Worm (Caenorhabditis elegans) whole organism, L4 larva: ENCODE measurements around the gene zgpa-1.

Experiments used
- D1046.2 ChIP-seq: fragments of 200-800 bp; sonication (Bioruptor generic); IDR thresholded peaks from 2 replicates; pipeline ENCODE4 v1.3.6; 2022; ENCODE audit warnings: missing genetic modification characterization, missing compliant biosample characterization
- F10B5.3 ChIP-seq: sonication (generic microtip); optimal IDR thresholded peaks from 2 replicates; lab custom pipeline; 2016; ENCODE audit warnings: mild to moderate bottlenecking, missing genetic modification characterization, missing compliant biosample characterization
- F37D6.2 ChIP-seq: sonication (generic microtip); optimal IDR thresholded peaks from 2 replicates; lab custom pipeline; 2016; ENCODE audit warnings: mild to moderate bottlenecking, missing genetic modification characterization, missing compliant biosample characterization
- T26A8.4 ChIP-seq: fragments of 200-800 bp; sonication (Bioruptor generic); IDR thresholded peaks from 2 replicates; pipeline ENCODE4 v1.3.6; 2022; ENCODE audit warnings: missing genetic modification characterization, missing compliant biosample characterization
- Y105C5A.15 ChIP-seq: fragments of 200-800 bp; sonication (Bioruptor generic); IDR thresholded peaks from 2 replicates; pipeline ENCODE4 v1.3.6; 2022; ENCODE audit warnings: missing genetic modification characterization, missing compliant biosample characterization
- Y5F2A.4 ChIP-seq: fragments of 200-800 bp; sonication (Bioruptor generic); optimal IDR thresholded peaks from 2 replicates; lab custom pipeline; 2018; ENCODE audit warnings: mild to moderate bottlenecking, missing genetic modification characterization, missing compliant biosample characterization
- ZK546.5 ChIP-seq, 2 experiments: sonication (generic microtip); optimal IDR thresholded peaks; 2 replicates each; lab custom pipeline; 2017; ENCODE audit warnings: missing biosample characterization in 2 of 2, missing genetic modification characterization in 2 of 2
- ama-1 ChIP-seq: fragments of 150-350 bp; optimal IDR thresholded peaks from 2 replicates; lab custom pipeline; 2014; ENCODE audit warnings: inconsistent platforms, mixed read lengths
- ceh-20 ChIP-seq: fragments of 200-800 bp; sonication (Bioruptor generic); IDR thresholded peaks from 2 replicates; pipeline ENCODE4 v1.3.6; 2022; ENCODE audit warnings: missing genetic modification reagents, missing genetic modification characterization, missing compliant biosample characterization
- ceh-82 ChIP-seq: sonication (generic microtip); optimal IDR thresholded peaks from 2 replicates; lab custom pipeline; 2017; ENCODE audit warnings: missing biosample characterization, missing genetic modification characterization
- daf-12 ChIP-seq: fragments of 150-350 bp; optimal IDR thresholded peaks from 2 replicates; lab custom pipeline; 2014; ENCODE audit warnings: missing biosample characterization, missing genetic modification reagents, missing genetic modification characterization
- daf-16 ChIP-seq, 3 experiments: sonication (generic microtip); optimal IDR thresholded peaks; 2 replicates each; lab custom pipeline; 2016 to 2017; ENCODE audit warnings: missing genetic modification characterization in 3 of 3, missing genetic modification reagents in 3 of 3, mild to moderate bottlenecking in 2 of 3, missing compliant biosample characterization in 2 of 3, missing biosample characterization in 1 of 3, moderate library complexity in 1 of 3
- dmd-6 ChIP-seq: fragments of 200-800 bp; sonication (Bioruptor generic); IDR thresholded peaks from 2 replicates; pipeline ENCODE4 v1.3.6; 2022; ENCODE audit warnings: missing genetic modification reagents, missing genetic modification characterization, missing compliant biosample characterization
- dpl-1 ChIP-seq: fragments of 150-350 bp; optimal IDR thresholded peaks from 2 replicates; lab custom pipeline; 2014; ENCODE audit warnings: missing biosample characterization, missing genetic modification reagents, missing genetic modification characterization
- dve-1 ChIP-seq: sonication (generic microtip); optimal IDR thresholded peaks from 2 replicates; lab custom pipeline; 2017; ENCODE audit warnings: antibody characterized with exemption, mild to moderate bottlenecking, missing genetic modification characterization, missing compliant biosample characterization; ENCODE audit not compliant: insufficient read depth
- egl-43 ChIP-seq: fragments of 200-800 bp; sonication (Bioruptor generic); IDR thresholded peaks from 2 replicates; pipeline ENCODE4 v1.3.6; 2022; ENCODE audit warnings: missing genetic modification reagents, missing genetic modification characterization, missing compliant biosample characterization
- gei-8 ChIP-seq: fragments of 200-800 bp; sonication (Bioruptor generic); optimal IDR thresholded peaks from 2 replicates; lab custom pipeline; 2018; ENCODE audit warnings: mild to moderate bottlenecking, missing genetic modification characterization, missing compliant biosample characterization
- hif-1 ChIP-seq, 2 experiments: sonication (generic microtip); optimal IDR thresholded peaks; 2 replicates each; lab custom pipeline; 2016 to 2017; ENCODE audit warnings: missing compliant biosample characterization in 2 of 2, missing genetic modification characterization in 2 of 2, missing genetic modification reagents in 2 of 2, missing genotype in 2 of 2, mild to moderate bottlenecking in 1 of 2
- hlh-11 ChIP-seq: fragments of 200-800 bp; sonication (Bioruptor generic); optimal IDR thresholded peaks from 2 replicates; lab custom pipeline; 2018; ENCODE audit warnings: mild to moderate bottlenecking, missing genetic modification characterization, missing compliant biosample characterization
- hlh-30 ChIP-seq: sonication (generic microtip); optimal IDR thresholded peaks from 2 replicates; lab custom pipeline; 2017; ENCODE audit warnings: antibody characterized with exemption, mild to moderate bottlenecking, missing genetic modification characterization, missing compliant biosample characterization; ENCODE audit not compliant: insufficient read depth
- lim-7 ChIP-seq: fragments of 200-800 bp; sonication (Bioruptor generic); IDR thresholded peaks from 2 replicates; pipeline ENCODE4 v1.3.6; 2022; ENCODE audit warnings: missing genetic modification characterization, missing compliant biosample characterization
- lin-13 ChIP-seq: fragments of 150-350 bp; optimal IDR thresholded peaks from 2 replicates; lab custom pipeline; 2014; ENCODE audit warnings: missing biosample characterization, missing genetic modification reagents, missing genetic modification characterization
- lsy-2 ChIP-seq, 2 experiments: fragments of 150-350 bp in 1 of 2; sonication (generic microtip) in 1 of 2; optimal IDR thresholded peaks; 2 replicates each; lab custom pipeline; 2014 to 2017; ENCODE audit warnings: missing biosample characterization in 2 of 2, missing genetic modification characterization in 2 of 2
- madf-9 ChIP-seq: fragments of 200-800 bp; sonication (Bioruptor generic); conservative IDR thresholded peaks from 2 replicates; pipeline ENCODE4 v1.3.6; 2022; ENCODE audit warnings: missing genetic modification reagents, missing genetic modification characterization, missing compliant biosample characterization
- mdl-1 ChIP-seq, 2 experiments: fragments of 150-350 bp in 1 of 2; sonication (generic microtip) in 1 of 2; optimal IDR thresholded peaks; 2 replicates each; lab custom pipeline; 2014 to 2017; ENCODE audit warnings: missing biosample characterization in 2 of 2, missing genetic modification characterization in 2 of 2
- mep-1 ChIP-seq: fragments of 150-350 bp; sonication (generic microtip); optimal IDR thresholded peaks from 3 replicates; lab custom pipeline; 2014; ENCODE audit warnings: missing biosample characterization, missing genetic modification characterization
- mxl-3 ChIP-seq: fragments of 200-800 bp; sonication (Bioruptor generic); optimal IDR thresholded peaks from 2 replicates; lab custom pipeline; 2018; ENCODE audit warnings: mild to moderate bottlenecking, missing genetic modification characterization, missing compliant biosample characterization
- nhr-10 ChIP-seq: fragments of 150-350 bp; optimal IDR thresholded peaks from 2 replicates; lab custom pipeline; 2014; ENCODE audit warnings: missing biosample characterization, missing genetic modification characterization
- nhr-102 ChIP-seq: sonication (generic microtip); optimal IDR thresholded peaks from 2 replicates; lab custom pipeline; 2016; ENCODE audit warnings: mild to moderate bottlenecking, missing genetic modification characterization, moderate library complexity, missing compliant biosample characterization
- nhr-11 ChIP-seq: fragments of 150-350 bp; optimal IDR thresholded peaks from 2 replicates; lab custom pipeline; 2014; ENCODE audit warnings: missing biosample characterization, missing genetic modification characterization
- nhr-25 ChIP-seq: sonication (generic microtip); optimal IDR thresholded peaks from 2 replicates; lab custom pipeline; 2017; ENCODE audit warnings: missing genetic modification characterization, mild to moderate bottlenecking, missing compliant biosample characterization, antibody characterized with exemption, moderate library complexity, borderline replicate concordance; ENCODE audit not compliant: insufficient read depth
- nhr-28 ChIP-seq: fragments of 150-350 bp; optimal IDR thresholded peaks from 2 replicates; lab custom pipeline; 2014; ENCODE audit warnings: missing biosample characterization, missing genetic modification characterization
- nhr-41 ChIP-seq: fragments of 200-800 bp; sonication (Bioruptor generic); IDR thresholded peaks from 2 replicates; pipeline ENCODE4 v1.3.6; 2022; ENCODE audit warnings: missing genetic modification reagents, missing genetic modification characterization, missing compliant biosample characterization
- nhr-6 ChIP-seq: fragments of 150-350 bp; optimal IDR thresholded peaks from 2 replicates; lab custom pipeline; 2014; ENCODE audit warnings: missing biosample characterization, missing genetic modification characterization
- pha-4 ChIP-seq, 2 experiments: fragments of 150-350 bp in 1 of 2; fragments of 200-800 bp in 1 of 2; sonication (Bioruptor generic) in 1 of 2; IDR thresholded peaks in 1 of 2; optimal IDR thresholded peaks in 1 of 2; 2 replicates each; pipeline versions ENCODE4 v1.3.6 to Lab custom; 2014 to 2022; ENCODE audit warnings: missing genetic modification characterization in 2 of 2, missing genetic modification reagents in 2 of 2, missing biosample characterization in 1 of 2, missing compliant biosample characterization in 1 of 2
- pqm-1 ChIP-seq: sonication (generic microtip); optimal IDR thresholded peaks from 2 replicates; lab custom pipeline; 2017; ENCODE audit warnings: missing biosample characterization, missing genetic modification characterization
- rbr-2 ChIP-seq: sonication (generic microtip); optimal IDR thresholded peaks from 2 replicates; lab custom pipeline; 2016; ENCODE audit warnings: missing genotype, missing genetic modification characterization, missing compliant biosample characterization
- skn-1 ChIP-seq: fragments of 150-350 bp; optimal IDR thresholded peaks from 2 replicates; lab custom pipeline; 2014; ENCODE audit warnings: missing biosample characterization, missing genetic modification characterization
- snpc-4 ChIP-seq: fragments of 150-350 bp; optimal IDR thresholded peaks from 2 replicates; lab custom pipeline; 2014; ENCODE audit warnings: missing biosample characterization, missing genetic modification characterization
- spr-1 ChIP-seq: sonication (generic microtip); optimal IDR thresholded peaks from 2 replicates; lab custom pipeline; 2016; ENCODE audit warnings: mild to moderate bottlenecking, missing genetic modification characterization, missing compliant biosample characterization
- spr-3 ChIP-seq: fragments of 200-800 bp; sonication (Bioruptor generic); optimal IDR thresholded peaks from 2 replicates; lab custom pipeline; 2018; ENCODE audit warnings: mild to moderate bottlenecking, missing genetic modification characterization, missing compliant biosample characterization
- tag-97 ChIP-seq: fragments of 200-800 bp; sonication (Bioruptor generic); IDR thresholded peaks from 2 replicates; pipeline ENCODE4 v1.3.6; 2022; ENCODE audit warnings: missing genetic modification characterization, missing compliant biosample characterization
- tra-1 ChIP-seq: fragments of 200-800 bp; sonication (Bioruptor generic); IDR thresholded peaks from 2 replicates; pipeline ENCODE4 v1.3.6; 2022; ENCODE audit warnings: missing genetic modification reagents, missing genetic modification characterization, missing compliant biosample characterization

Gene zgpa-1

ce11 chrIV:7789521-7789949 is 23.1 kb downstream of the zgpa-1 start, which contains the start of gene imp-3 (continued):
- peak; percentile 50; the same call in 1 of the 2 replicates for TF ChIP-seq ceh-20 (GFP tag; lab: Robert Waterston, UW)
- TF ChIP-seq tag-97 (GFP tag; lab: Robert Waterston, UW), result no peak
- TF ChIP-seq hlh-11 (tag; lab: Kevin White, UChicago), result peak; percentile 67
- TF ChIP-seq F10B5.3, result no peak
- peak; percentile 69; the same call in 1 of the 2 replicates for TF ChIP-seq D1046.2 (GFP tag; lab: Robert Waterston, UW)
- peak; percentile 81 for TF ChIP-seq hlh-30 (tag; lab: Kevin White, UChicago)
- peak; percentile 41 to 88 for TF ChIP-seq mdl-1 (tag; optimal IDR thresholded peaks at IDR 0.05; lab: Kevin White, UChicago)
- TF ChIP-seq dve-1 (tag; lab: Kevin White, UChicago), result peak; percentile 62
- TF ChIP-seq lin-13 (GFP tag; lab: Kevin White, UChicago), result peak; percentile 2
- TF ChIP-seq ceh-82 (tag; lab: Kevin White, UChicago), result no peak
- no peak; the same call in 1 of the 2 replicates for TF ChIP-seq lim-7 (GFP tag; lab: Robert Waterston, UW)
- peak; percentile 84 for TF ChIP-seq mxl-3
- peak; percentile 36 for TF ChIP-seq gei-8 (GFP tag; lab: Kevin White, UChicago)
- TF ChIP-seq nhr-6 (tag; lab: Kevin White, UChicago), result peak; percentile 21
- peak in 1 of 2 experiments; percentile 53 for TF ChIP-seq hif-1 (tag; optimal IDR thresholded peaks at IDR 0.05; lab: Kevin White, UChicago)
- TF ChIP-seq lsy-2 (tag; optimal IDR thresholded peaks at IDR 0.05; lab: Kevin White, UChicago), result peak; percentile 30 to 83
- no peak for TF ChIP-seq nhr-25
- TF ChIP-seq T26A8.4 (GFP tag; lab: Robert Waterston, UW), result peak; percentile 69
- no peak for TF ChIP-seq madf-9
- TF ChIP-seq spr-1 (tag; lab: Kevin White, UChicago), result peak; percentile 18
- TF ChIP-seq nhr-11 (tag; lab: Kevin White, UChicago), result no peak
- peak; percentile 77 for TF ChIP-seq mep-1 (tag; lab: Kevin White, UChicago)
- TF ChIP-seq nhr-10 (tag; lab: Kevin White, UChicago), result peak; percentile 15
- TF ChIP-seq pqm-1 (tag; lab: Kevin White, UChicago), result no peak
- peak; percentile 97 for TF ChIP-seq ama-1
- peak; percentile 11 for TF ChIP-seq spr-3
- no peak for TF ChIP-seq skn-1 (tag; lab: Kevin White, UChicago)
- TF ChIP-seq Y5F2A.4 (GFP tag; lab: Kevin White, UChicago), result peak; percentile 74
- peak; percentile 64 for TF ChIP-seq rbr-2 (tag; lab: Kevin White, UChicago)
- TF ChIP-seq F37D6.2 (tag; lab: Kevin White, UChicago), result no peak
- TF ChIP-seq dpl-1 (GFP tag; lab: Kevin White, UChicago), result no peak
- TF ChIP-seq Y105C5A.15 (GFP tag; lab: Robert Waterston, UW), result peak; percentile 66; the same call in 1 of the 2 replicates
- TF ChIP-seq daf-12 (tag; lab: Kevin White, UChicago), result no peak
- TF ChIP-seq nhr-28, result peak; percentile 22
- TF ChIP-seq tra-1, result peak; percentile 74
- TF ChIP-seq pha-4 (GFP tag; IDR thresholded peaks at IDR 0.05; lab: Robert Waterston, UW), result peak; percentile 71; the same call in 1 of the 2 replicates
- peak; percentile 49 for TF ChIP-seq pha-4 (tag; optimal IDR thresholded peaks at IDR 0.05; lab: Kevin White, UChicago)
- 0 out of 2 replicates have a peak, but pooled peaks have one; percentile 27 for TF ChIP-seq egl-43
- TF ChIP-seq nhr-41, result no peak
- TF ChIP-seq snpc-4 (tag; lab: Kevin White, UChicago), result no peak
- TF ChIP-seq dmd-6 (GFP tag; lab: Robert Waterston, UW), result peak; percentile 52
- peak; percentile 28 to 60 for TF ChIP-seq daf-16 (GFP tag; optimal IDR thresholded peaks at IDR 0.05; lab: Kevin White, UChicago)
- TF ChIP-seq daf-16 (tag; optimal IDR thresholded peaks at IDR 0.05; lab: Kevin White, UChicago), result peak; percentile 88
- TF ChIP-seq nhr-102 (tag; lab: Kevin White, UChicago), result peak; percentile 35
- TF ChIP-seq ZK546.5 (tag; optimal IDR thresholded peaks at IDR 0.05; lab: Kevin White, UChicago), result no peak
